Fruit fly (Drosophila melanogaster): ENCODE measurements around the gene CG14540.

DNA sequence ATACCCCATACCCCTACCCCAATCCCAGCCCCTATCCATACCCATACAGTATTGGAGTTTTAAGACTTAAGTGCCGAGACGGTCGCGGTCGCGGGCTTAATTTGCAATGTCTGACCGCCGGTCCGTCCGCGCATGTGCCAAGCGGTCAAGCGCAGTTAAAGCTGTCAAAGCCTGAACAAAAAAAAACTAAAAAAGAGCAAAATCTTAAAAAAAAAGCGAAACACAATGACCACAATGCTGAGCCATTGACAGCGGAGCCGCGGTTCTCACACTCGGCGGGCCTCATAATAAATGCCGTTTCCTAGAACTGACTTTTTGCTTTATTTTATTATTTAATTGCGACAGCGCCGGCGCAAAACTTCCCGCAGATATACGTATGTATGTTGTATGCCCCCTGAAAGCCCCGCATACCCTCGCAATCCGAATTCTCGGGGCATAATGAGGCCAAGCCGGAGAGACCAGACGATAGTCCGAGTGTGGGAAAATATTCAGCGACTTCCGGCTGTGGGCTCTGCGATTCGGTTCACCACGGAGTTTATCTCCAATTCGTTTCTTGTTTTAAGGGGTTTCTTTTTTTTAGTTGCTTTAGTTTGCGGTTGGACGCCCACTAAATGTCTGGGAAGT lies 45.4 kb downstream of the CG14540 start:
- TF ChIP-seq Pif1A (GFP tag; optimal IDR thresholded peaks at IDR 0.05) (peak; percentile 34), CG32121 (GFP tag; IDR thresholded peaks at IDR 0.05) (0 out of 2 replicates have a peak, but pooled peaks have one; percentile 12), Pif1B (GFP tag; optimal IDR thresholded peaks at IDR 0.05) (no peak), CG8159 (tag; optimal IDR thresholded peaks at IDR 0.05) (peak; percentile 69), Ets98B (GFP tag; IDR thresholded peaks at IDR 0.05) (no peak), Snoo (tag; optimal IDR thresholded peaks at IDR 0.05) (no peak), rn (GFP tag; IDR thresholded peaks at IDR 0.05) (no peak), CG15710 (tag; optimal IDR thresholded peaks at IDR 0.05) (peak; percentile 53), CG10348 (GFP tag; IDR thresholded peaks at IDR 0.05) (no peak), CG14655 (GFP tag; optimal IDR thresholded peaks at IDR 0.05) (no peak), EcR (GFP tag; optimal IDR thresholded peaks at IDR 0.05) (peak; percentile 85), CG13204 (GFP tag; optimal IDR thresholded peaks at IDR 0.05) (peak; percentile 89), CG8301 (tag; optimal IDR thresholded peaks at IDR 0.05) (no peak), CG4496 (GFP tag; IDR thresholded peaks at IDR 0.05) (no peak; the same call in 2 of the 3 replicates)
